Fruit fly (Drosophila melanogaster): Measurements from ENCODE around the gene Art6.

The Art6 gene

dm6 chr3R:13923626-13924025, 22.0 kb downstream of the Art6 start:
- no peak for TF ChIP-seq Dll (optimal IDR thresholded peaks at IDR 0.05)
- no peak for TF ChIP-seq usp (GFP tag; optimal IDR thresholded peaks at IDR 0.05)
- TF ChIP-seq EcR (GFP tag; optimal IDR thresholded peaks at IDR 0.05), result no peak
- no peak for TF ChIP-seq pan (optimal IDR thresholded peaks at IDR 0.05)
- no peak for TF ChIP-seq psq (optimal IDR thresholded peaks at IDR 0.05)

dm6 chr3R:13921806-13922515, 23.7 kb downstream of the Art6 start:
- TF ChIP-seq EcR (GFP tag; optimal IDR thresholded peaks at IDR 0.05) (no peak), pan (optimal IDR thresholded peaks at IDR 0.05) (no peak), CG8478 (optimal IDR thresholded peaks at IDR 0.05) (no peak), usp (GFP tag; optimal IDR thresholded peaks at IDR 0.05) (no peak), Dll (optimal IDR thresholded peaks at IDR 0.05) (no peak), psq (optimal IDR thresholded peaks at IDR 0.05) (no peak)

- TF ChIP-seq psq (optimal IDR thresholded peaks at IDR 0.05) (no peak), usp (GFP tag; optimal IDR thresholded peaks at IDR 0.05) (no peak), Dll (optimal IDR thresholded peaks at IDR 0.05) (no peak), CG8478 (optimal IDR thresholded peaks at IDR 0.05) (no peak), pan (optimal IDR thresholded peaks at IDR 0.05) (no peak), EcR (GFP tag; optimal IDR thresholded peaks at IDR 0.05) (no peak)
Measured at dm6 chr3R:13918045-13918444, 27.6 kb downstream of the Art6 start.

- TF ChIP-seq usp (GFP tag; optimal IDR thresholded peaks at IDR 0.05), result no peak
- no peak for TF ChIP-seq Dll (optimal IDR thresholded peaks at IDR 0.05)
- TF ChIP-seq CG8478 (optimal IDR thresholded peaks at IDR 0.05), result no peak
- TF ChIP-seq pan (optimal IDR thresholded peaks at IDR 0.05), result no peak
- no peak for TF ChIP-seq psq (optimal IDR thresholded peaks at IDR 0.05)
- no peak for TF ChIP-seq EcR (GFP tag; optimal IDR thresholded peaks at IDR 0.05)
Measured at dm6 chr3R:13916546-13916945, 29.1 kb downstream of the Art6 start.

- TF ChIP-seq CG8478 (optimal IDR thresholded peaks at IDR 0.05), result no peak
- no peak for TF ChIP-seq pan (optimal IDR thresholded peaks at IDR 0.05)
- TF ChIP-seq EcR (GFP tag; optimal IDR thresholded peaks at IDR 0.05), result no peak
- TF ChIP-seq psq (optimal IDR thresholded peaks at IDR 0.05), result no peak
- TF ChIP-seq usp (GFP tag; optimal IDR thresholded peaks at IDR 0.05), result no peak
- TF ChIP-seq Dll (optimal IDR thresholded peaks at IDR 0.05), result no peak
Measured at dm6 chr3R:13915646-13916045, 30.0 kb downstream of the Art6 start.

- TF ChIP-seq CG8478 (optimal IDR thresholded peaks at IDR 0.05) (no peak), usp (GFP tag; optimal IDR thresholded peaks at IDR 0.05) (no peak), EcR (GFP tag; optimal IDR thresholded peaks at IDR 0.05) (no peak), Dll (optimal IDR thresholded peaks at IDR 0.05) (no peak), pan (optimal IDR thresholded peaks at IDR 0.05) (no peak), psq (optimal IDR thresholded peaks at IDR 0.05) (no peak)
Measured at dm6 chr3R:13914760-13915417, 30.7 kb downstream of the Art6 start.

- no peak for TF ChIP-seq pan (optimal IDR thresholded peaks at IDR 0.05)
- no peak for TF ChIP-seq EcR (GFP tag; optimal IDR thresholded peaks at IDR 0.05)
- TF ChIP-seq usp (GFP tag; optimal IDR thresholded peaks at IDR 0.05), result no peak
- no peak for TF ChIP-seq Dll (optimal IDR thresholded peaks at IDR 0.05)
- TF ChIP-seq CG8478 (optimal IDR thresholded peaks at IDR 0.05), result no peak
- no peak for TF ChIP-seq psq (optimal IDR thresholded peaks at IDR 0.05)
Measured at dm6 chr3R:13913586-13913985, 32.0 kb downstream of the Art6 start.

- TF ChIP-seq EcR (GFP tag; optimal IDR thresholded peaks at IDR 0.05), result no peak
- no peak for TF ChIP-seq CG8478 (optimal IDR thresholded peaks at IDR 0.05)
- TF ChIP-seq psq (optimal IDR thresholded peaks at IDR 0.05), result no peak
Measured at dm6 chr3R:13912008-13912803, 33.4 kb downstream of the Art6 start.

DNA sequence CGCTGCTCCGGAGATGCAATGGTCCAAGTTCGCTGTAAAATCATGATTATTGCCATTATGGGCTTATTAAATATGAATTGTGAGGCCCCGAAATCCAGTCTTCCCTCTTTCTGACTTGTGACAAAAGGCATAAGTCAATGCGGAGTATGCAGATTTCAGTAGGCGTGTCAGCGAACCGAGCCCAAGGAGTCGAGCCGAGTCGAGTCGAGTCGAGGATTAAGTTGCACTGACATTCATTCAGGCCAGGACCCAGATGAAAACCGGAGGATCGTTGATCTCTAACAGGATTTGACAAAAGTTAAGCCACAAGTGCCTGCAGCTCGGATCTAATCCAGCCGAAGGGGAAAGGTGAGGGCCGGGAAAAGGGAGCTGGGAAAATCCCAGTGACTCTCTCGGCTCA, 34.3 kb downstream of the Art6 start:
- TF ChIP-seq psq (optimal IDR thresholded peaks at IDR 0.05) (no peak), Dll (optimal IDR thresholded peaks at IDR 0.05) (no peak), pan (optimal IDR thresholded peaks at IDR 0.05) (no peak), usp (GFP tag; optimal IDR thresholded peaks at IDR 0.05) (no peak), CG8478 (optimal IDR thresholded peaks at IDR 0.05) (no peak)

- TF ChIP-seq pan (optimal IDR thresholded peaks at IDR 0.05), result no peak
- no peak for TF ChIP-seq usp (GFP tag; optimal IDR thresholded peaks at IDR 0.05)
- TF ChIP-seq CG8478 (optimal IDR thresholded peaks at IDR 0.05), result no peak
- no peak for TF ChIP-seq Dll (optimal IDR thresholded peaks at IDR 0.05)
- no peak for TF ChIP-seq psq (optimal IDR thresholded peaks at IDR 0.05)
- TF ChIP-seq EcR (GFP tag; optimal IDR thresholded peaks at IDR 0.05), result no peak
Measured at dm6 chr3R:13909899-13910298, 35.7 kb downstream of the Art6 start.

dm6 chr3R:13909065-13909464, 36.5 kb downstream of the Art6 start:
- TF ChIP-seq CG8478 (optimal IDR thresholded peaks at IDR 0.05) (no peak), Dll (optimal IDR thresholded peaks at IDR 0.05) (no peak), EcR (GFP tag; optimal IDR thresholded peaks at IDR 0.05) (no peak), psq (optimal IDR thresholded peaks at IDR 0.05) (no peak), usp (GFP tag; optimal IDR thresholded peaks at IDR 0.05) (no peak), pan (optimal IDR thresholded peaks at IDR 0.05) (no peak)
